Worm (Caenorhabditis elegans) whole organism, mixed stage, embryonic: ENCODE measurements around the gene Y53F4B.9.

ENCODE experiments used
- M03D4.4 ChIP-seq: sonication (generic microtip); optimal IDR thresholded peaks from 2 replicates; lab custom pipeline; 2017; ENCODE audit warnings: mild to moderate bottlenecking, missing genetic modification characterization, missing compliant biosample characterization
- bed-3 ChIP-seq: fragments of 200-800 bp; sonication (Bioruptor generic); optimal IDR thresholded peaks from 3 replicates; lab custom pipeline; 2018; ENCODE audit warnings: mild to moderate bottlenecking, missing genetic modification characterization, moderate library complexity, missing compliant biosample characterization
- blmp-1 ChIP-seq: fragments of 150-350 bp; optimal IDR thresholded peaks from 2 replicates; lab custom pipeline; 2014; ENCODE audit warnings: missing biosample characterization, missing genetic modification characterization
- ceh-39 ChIP-seq: fragments of 150-350 bp; optimal IDR thresholded peaks from 2 replicates; lab custom pipeline; 2014; ENCODE audit warnings: missing biosample characterization, missing genetic modification characterization
- ceh-43 ChIP-seq: fragments of 200-800 bp; sonication (Bioruptor generic); optimal IDR thresholded peaks from 2 replicates; lab custom pipeline; 2018; ENCODE audit warnings: mild to moderate bottlenecking, missing genetic modification characterization, moderate library complexity, missing compliant biosample characterization
- ceh-83 ChIP-seq: fragments of 200-800 bp; sonication (Bioruptor generic); optimal IDR thresholded peaks from 2 replicates; lab custom pipeline; 2018; ENCODE audit warnings: mild to moderate bottlenecking, missing genetic modification characterization, missing compliant biosample characterization
- ces-1 ChIP-seq: fragments of 150-350 bp; optimal IDR thresholded peaks from 2 replicates; lab custom pipeline; 2014; ENCODE audit warnings: missing biosample characterization, missing genetic modification reagents, missing genetic modification characterization
- cnd-1 ChIP-seq: fragments of 200-800 bp; sonication (Bioruptor generic); optimal IDR thresholded peaks from 2 replicates; lab custom pipeline; 2018; ENCODE audit warnings: mild to moderate bottlenecking, missing genetic modification characterization, missing compliant biosample characterization
- drap-1 ChIP-seq: fragments of 200-800 bp; sonication (Bioruptor generic); optimal IDR thresholded peaks from 3 replicates; lab custom pipeline; 2018; ENCODE audit warnings: mild to moderate bottlenecking, missing genetic modification characterization, missing compliant biosample characterization
- elt-1 ChIP-seq: sonication (generic microtip); optimal IDR thresholded peaks from 2 replicates; lab custom pipeline; 2017; ENCODE audit warnings: missing genetic modification characterization, mild to moderate bottlenecking, missing compliant biosample characterization, antibody characterized with exemption, moderate library complexity, borderline replicate concordance; ENCODE audit not compliant: insufficient read depth
- elt-3 ChIP-seq: fragments of 150-350 bp; optimal IDR thresholded peaks from 2 replicates; lab custom pipeline; 2014; ENCODE audit warnings: missing biosample characterization, missing genetic modification characterization
- flh-1 ChIP-seq: fragments of 200-800 bp; sonication (Bioruptor generic); optimal IDR thresholded peaks from 2 replicates; lab custom pipeline; 2018; ENCODE audit warnings: mild to moderate bottlenecking, missing genetic modification characterization, moderate library complexity, missing compliant biosample characterization
- ham-2 ChIP-seq: fragments of 200-800 bp; sonication (Bioruptor generic); optimal IDR thresholded peaks from 2 replicates; lab custom pipeline; 2018; ENCODE audit warnings: mild to moderate bottlenecking, missing genetic modification characterization, missing compliant biosample characterization
- hlh-1 ChIP-seq: fragments of 150-350 bp; optimal IDR thresholded peaks from 2 replicates; lab custom pipeline; 2014; ENCODE audit warnings: missing biosample characterization, missing genetic modification reagents, missing genetic modification characterization
- lin-13 ChIP-seq: fragments of 150-350 bp; optimal IDR thresholded peaks from 2 replicates; lab custom pipeline; 2014; ENCODE audit warnings: missing biosample characterization, missing genetic modification characterization
- lin-32 ChIP-seq: fragments of 200-800 bp; sonication (Bioruptor generic); optimal IDR thresholded peaks from 2 replicates; lab custom pipeline; 2018; ENCODE audit warnings: mild to moderate bottlenecking, missing genetic modification characterization, missing compliant biosample characterization
- lsy-2 ChIP-seq: fragments of 150-350 bp; optimal IDR thresholded peaks from 2 replicates; lab custom pipeline; 2014; ENCODE audit warnings: missing biosample characterization, missing genetic modification characterization
- mab-5 ChIP-seq: fragments of 150-350 bp; optimal IDR thresholded peaks from 2 replicates; lab custom pipeline; 2014; ENCODE audit warnings: missing biosample characterization, missing genetic modification characterization
- mep-1 ChIP-seq: fragments of 150-350 bp; optimal IDR thresholded peaks from 2 replicates; lab custom pipeline; 2017; ENCODE audit warnings: missing biosample characterization, missing genetic modification reagents, missing genetic modification characterization, inconsistent platforms
- mls-2 ChIP-seq: sonication (generic microtip); optimal IDR thresholded peaks from 2 replicates; lab custom pipeline; 2016; ENCODE audit warnings: mild to moderate bottlenecking, missing genetic modification characterization, moderate library complexity, missing compliant biosample characterization
- nhr-12 ChIP-seq: fragments of 150-350 bp; optimal IDR thresholded peaks from 2 replicates; lab custom pipeline; 2014; ENCODE audit warnings: missing biosample characterization, missing genetic modification characterization
- nhr-2 ChIP-seq: fragments of 150-350 bp; optimal IDR thresholded peaks from 2 replicates; lab custom pipeline; 2014; ENCODE audit warnings: missing biosample characterization, missing genetic modification characterization
- nhr-237 ChIP-seq: fragments of 150-350 bp; optimal IDR thresholded peaks from 2 replicates; lab custom pipeline; 2014; ENCODE audit warnings: missing biosample characterization, missing genetic modification characterization
- nhr-28 ChIP-seq: fragments of 150-350 bp; optimal IDR thresholded peaks from 2 replicates; lab custom pipeline; 2014; ENCODE audit warnings: missing biosample characterization, missing genetic modification characterization
- nhr-76 ChIP-seq: sonication (generic microtip); optimal IDR thresholded peaks from 2 replicates; lab custom pipeline; 2017; ENCODE audit warnings: missing biosample characterization, missing genetic modification characterization
- pha-4 ChIP-seq: fragments of 150-350 bp; optimal IDR thresholded peaks from 2 replicates; lab custom pipeline; 2018; ENCODE audit warnings: missing biosample characterization, missing genetic modification reagents, missing genetic modification characterization
- sem-2 ChIP-seq: fragments of 200-800 bp; sonication (Bioruptor generic); optimal IDR thresholded peaks from 2 replicates; lab custom pipeline; 2018; ENCODE audit warnings: mild to moderate bottlenecking, missing genetic modification characterization, missing compliant biosample characterization
- snpc-4 ChIP-seq: fragments of 150-350 bp; optimal IDR thresholded peaks from 2 replicates; lab custom pipeline; 2014; ENCODE audit warnings: missing biosample characterization, missing genetic modification characterization
- sptf-1 ChIP-seq: sonication (generic microtip); optimal IDR thresholded peaks from 2 replicates; lab custom pipeline; 2017; ENCODE audit warnings: mild to moderate bottlenecking, missing genetic modification characterization, moderate library complexity, missing compliant biosample characterization
- tbx-8 ChIP-seq: fragments of 200-800 bp; sonication (Bioruptor generic); optimal IDR thresholded peaks from 2 replicates; lab custom pipeline; 2018; ENCODE audit warnings: mild to moderate bottlenecking, missing genetic modification characterization, moderate library complexity, missing compliant biosample characterization
- unc-120 ChIP-seq: sonication (generic microtip); optimal IDR thresholded peaks from 2 replicates; lab custom pipeline; 2017; ENCODE audit warnings: missing genetic modification characterization, missing compliant biosample characterization; ENCODE audit not compliant: poor library complexity, severe bottlenecking
- unc-39 ChIP-seq: fragments of 150-350 bp; optimal IDR thresholded peaks from 2 replicates; lab custom pipeline; 2014; ENCODE audit warnings: missing biosample characterization, missing genetic modification characterization
- unc-62 ChIP-seq: fragments of 150-350 bp; optimal IDR thresholded peaks from 2 replicates; lab custom pipeline; 2014; ENCODE audit warnings: missing biosample characterization, missing genetic modification reagents, missing genetic modification characterization
- zip-8 ChIP-seq: fragments of 150-350 bp; optimal IDR thresholded peaks from 2 replicates; lab custom pipeline; 2014; ENCODE audit warnings: missing biosample characterization, missing genetic modification characterization
- ztf-11 ChIP-seq: fragments of 150-350 bp; optimal IDR thresholded peaks from 2 replicates; lab custom pipeline; 2014; ENCODE audit warnings: missing biosample characterization, missing genetic modification characterization

The Y53F4B.9 gene

DNA sequence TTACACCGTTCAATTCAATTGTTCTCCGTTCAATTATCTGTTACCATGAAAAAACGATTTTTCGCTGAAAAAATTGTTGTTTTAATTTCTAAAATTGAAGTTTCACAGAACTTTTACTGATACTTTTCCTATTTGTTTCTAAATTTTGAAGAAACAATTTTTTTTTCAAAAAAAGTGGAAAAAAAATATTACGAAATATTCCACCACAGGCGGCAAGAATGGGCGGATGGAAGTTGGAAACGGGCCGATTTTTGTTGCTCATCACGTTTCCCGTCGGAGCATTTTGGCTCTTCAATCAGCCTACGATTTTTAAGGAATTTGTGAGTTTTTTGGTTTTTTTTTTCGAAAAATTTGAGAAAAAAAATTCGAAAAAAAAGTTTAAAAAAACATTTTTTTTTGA, 27.6 kb upstream of the Y53F4B.9 start, which contains the start of gene Y53F4B.14:
TSS of gene Y53F4B.14 (plus strand) at position 210 of the 400 bp plus-strand sequence.
- TF ChIP-seq tbx-8 (GFP tag; lab: Kevin White, UChicago): no peak
- no peak for TF ChIP-seq drap-1 (GFP tag; lab: Kevin White, UChicago)
- TF ChIP-seq pha-4 (tag; lab: Kevin White, UChicago): no peak
- TF ChIP-seq nhr-237: no peak
- no peak for TF ChIP-seq nhr-76 (tag; lab: Kevin White, UChicago)
- no peak for TF ChIP-seq nhr-28 (tag; lab: Kevin White, UChicago)
- TF ChIP-seq elt-1: no peak
- TF ChIP-seq unc-62 (GFP tag; lab: Kevin White, UChicago): no peak
- no peak for TF ChIP-seq ceh-83
- no peak for TF ChIP-seq M03D4.4 (tag; lab: Kevin White, UChicago)
- TF ChIP-seq unc-120: no peak
- TF ChIP-seq ztf-11: no peak
- no peak for TF ChIP-seq ceh-39
- TF ChIP-seq nhr-2 (tag; lab: Kevin White, UChicago): no peak

DNA sequence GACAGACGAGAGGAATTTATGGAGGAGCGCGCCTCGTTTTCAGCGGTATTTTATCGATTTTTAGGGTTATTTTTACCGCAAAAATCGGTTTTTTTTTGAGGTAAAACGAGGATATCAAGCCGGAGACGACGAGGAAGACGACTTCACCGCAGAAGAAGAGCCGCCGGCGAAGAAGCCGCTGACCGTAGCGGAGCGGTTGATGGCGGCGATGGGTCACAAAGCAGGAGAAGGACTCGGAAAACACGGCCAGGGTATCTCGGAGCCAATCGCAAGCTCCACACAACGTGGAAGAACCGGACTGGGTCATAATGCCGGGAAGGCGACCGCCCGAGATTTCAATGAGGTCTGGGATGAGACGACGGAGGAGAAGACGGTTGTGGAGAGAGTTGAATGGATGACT, 16.2 kb upstream of the Y53F4B.9 start:
- no peak for TF ChIP-seq ham-2
- no peak for TF ChIP-seq mls-2 (tag; lab: Kevin White, UChicago)
- no peak for TF ChIP-seq nhr-2 (tag; lab: Kevin White, UChicago)
- TF ChIP-seq M03D4.4 (tag; lab: Kevin White, UChicago): no peak

DNA sequence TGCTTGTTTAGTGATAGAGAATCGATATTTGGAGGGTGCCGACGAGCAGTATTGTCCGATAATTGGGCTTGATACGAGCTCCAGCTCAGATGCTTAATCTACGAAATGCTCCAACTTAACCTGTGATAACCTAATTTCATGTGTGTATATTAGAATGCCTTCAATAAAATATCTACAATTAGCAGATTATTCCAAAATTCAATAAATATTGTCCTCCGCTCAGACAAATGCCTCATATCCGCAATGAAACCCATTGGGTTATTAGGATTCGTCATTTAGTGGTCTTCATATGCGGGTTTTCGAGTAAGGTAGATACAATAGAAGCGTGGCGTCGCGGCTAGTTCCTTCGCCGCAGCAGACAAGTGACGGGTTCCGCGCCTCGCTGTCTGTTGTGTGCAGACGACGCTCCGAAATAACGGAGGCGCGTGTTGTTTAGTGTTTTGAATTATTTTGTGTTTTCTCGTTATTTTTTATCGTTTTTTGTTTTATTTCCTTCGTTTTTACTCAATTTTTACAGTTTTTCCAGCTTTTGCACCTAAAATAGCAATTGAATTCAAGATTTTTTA, 15.5 kb upstream of the Y53F4B.9 start, which contains the start of gene cmtr-1:
TSS of gene cmtr-1 (plus strand) at position 516 of the 566 bp plus-strand sequence.
- TF ChIP-seq blmp-1 (tag; lab: Kevin White, UChicago): no peak
- peak; percentile 47 for TF ChIP-seq sem-2
- no peak for TF ChIP-seq elt-3 (tag; lab: Kevin White, UChicago)
- TF ChIP-seq ceh-39: peak; percentile 86
- peak; percentile 39 for TF ChIP-seq ztf-11
- TF ChIP-seq nhr-237: peak; percentile 58
- no peak for TF ChIP-seq nhr-28 (tag; lab: Kevin White, UChicago)
- TF ChIP-seq mep-1: peak; percentile 94
- peak; percentile 42 for TF ChIP-seq unc-62 (GFP tag; lab: Kevin White, UChicago)
- peak; percentile 16 for TF ChIP-seq bed-3 (GFP tag; lab: Kevin White, UChicago)
- peak; percentile 66 for TF ChIP-seq ces-1 (GFP tag; lab: Kevin White, UChicago)
- no peak for TF ChIP-seq nhr-76 (tag; lab: Kevin White, UChicago)
- no peak for TF ChIP-seq elt-1
- TF ChIP-seq drap-1 (GFP tag; lab: Kevin White, UChicago): peak; percentile 55
- peak; percentile 69 for TF ChIP-seq mls-2 (tag; lab: Kevin White, UChicago)
- TF ChIP-seq hlh-1 (tag; lab: Kevin White, UChicago): no peak
- peak; percentile 78 for TF ChIP-seq sptf-1 (tag; lab: Kevin White, UChicago)
- peak; percentile 65 for TF ChIP-seq nhr-12 (tag; lab: Kevin White, UChicago)
- TF ChIP-seq ceh-83: no peak
- TF ChIP-seq pha-4 (tag; lab: Kevin White, UChicago): peak; percentile 97
- TF ChIP-seq lsy-2 (tag; lab: Kevin White, UChicago): peak; percentile 80
- no peak for TF ChIP-seq snpc-4 (tag; lab: Kevin White, UChicago)
- no peak for TF ChIP-seq mab-5 (tag; lab: Kevin White, UChicago)
- peak; percentile 94 for TF ChIP-seq lin-13 (tag; lab: Kevin White, UChicago)
- TF ChIP-seq tbx-8 (GFP tag; lab: Kevin White, UChicago): no peak
- TF ChIP-seq lin-32: peak; percentile 40
- TF ChIP-seq unc-120: peak; percentile 14
- TF ChIP-seq M03D4.4 (tag; lab: Kevin White, UChicago): peak; percentile 43
- TF ChIP-seq zip-8 (tag; lab: Kevin White, UChicago): no peak
- TF ChIP-seq cnd-1: peak; percentile 77
- peak; percentile 55 for TF ChIP-seq ceh-43 (GFP tag; lab: Kevin White, UChicago)
- TF ChIP-seq ham-2: no peak
- TF ChIP-seq flh-1 (GFP tag; lab: Kevin White, UChicago): no peak
- TF ChIP-seq unc-39 (tag; lab: Kevin White, UChicago): no peak
- TF ChIP-seq nhr-2 (tag; lab: Kevin White, UChicago): peak; percentile 3
- TF ChIP-seq, all 35 proteins: peak for 21
